Fruit fly (Drosophila melanogaster) whole organism, embryonic: ENCODE measurements around the gene Hrs.

Experiments used
- Abd-B ChIP-seq: fragments of 200-800 bp; sonication (Bioruptor generic); optimal IDR thresholded peaks from 2 replicates; lab custom pipeline; 2018; ENCODE audit warnings: missing biosample characterization, mild to moderate bottlenecking, missing genetic modification characterization, moderate library complexity
- Asciz ChIP-seq: fragments of 200-800 bp; sonication (Bioruptor generic); optimal IDR thresholded peaks from 2 replicates; lab custom pipeline; 2017; ENCODE audit warnings: missing biosample characterization, mild to moderate bottlenecking, missing genetic modification characterization, missing genetic modification reagents
- Atf3 ChIP-seq: fragments of 200-800 bp; sonication (Bioruptor generic); optimal IDR thresholded peaks from 3 replicates; lab custom pipeline; 2016; ENCODE audit warnings: missing biosample characterization, missing genetic modification characterization
- B-H1 ChIP-seq: fragments of 200-800 bp; sonication (Bioruptor generic); IDR thresholded peaks from 3 replicates; pipeline ENCODE4 v1.3.6; 2022; ENCODE audit warnings: missing biosample characterization, missing genetic modification characterization
- Blimp-1 ChIP-seq: fragments of 200-800 bp; sonication (Bioruptor generic); optimal IDR thresholded peaks from 3 replicates; lab custom pipeline; 2018; ENCODE audit warnings: missing biosample characterization, missing genetic modification characterization, mild to moderate bottlenecking, moderate library complexity, missing genetic modification reagents
- CG10209 ChIP-seq: fragments of 200-800 bp; sonication (Bioruptor generic); optimal IDR thresholded peaks from 3 replicates; lab custom pipeline; 2017; ENCODE audit warnings: missing biosample characterization, mild to moderate bottlenecking, missing genetic modification characterization, missing genetic modification reagents
- CG10431 ChIP-seq: fragments of 200-800 bp; sonication (Bioruptor generic); optimal IDR thresholded peaks from 3 replicates; lab custom pipeline; 2018; ENCODE audit warnings: missing biosample characterization, mild to moderate bottlenecking, missing genetic modification characterization
- CG11560 ChIP-seq: fragments of 200-800 bp; sonication (Bioruptor generic); IDR thresholded peaks from 3 replicates; pipeline ENCODE4 v1.3.6; 2022; ENCODE audit warnings: missing biosample characterization, missing genetic modification characterization
- CG12236 ChIP-seq: fragments of 200-800 bp; sonication (Bioruptor generic); optimal IDR thresholded peaks from 2 replicates; lab custom pipeline; 2016; ENCODE audit warnings: missing biosample characterization, missing genetic modification characterization
- CG12659 ChIP-seq: fragments of 200-800 bp; sonication (Bioruptor generic); optimal IDR thresholded peaks from 3 replicates; lab custom pipeline; 2017; ENCODE audit warnings: mild to moderate bottlenecking, missing biosample characterization, missing genetic modification reagents, missing genetic modification characterization
- CG2712 ChIP-seq: fragments of 200-800 bp; optimal IDR thresholded peaks from 3 replicates; lab custom pipeline; 2019; ENCODE audit warnings: missing biosample characterization, mild to moderate bottlenecking, missing genetic modification characterization, moderate library complexity
- CG3065 ChIP-seq: fragments of 200-800 bp; sonication (Bioruptor generic); optimal IDR thresholded peaks from 2 replicates; lab custom pipeline; 2016; ENCODE audit warnings: missing biosample characterization, missing genetic modification characterization
- CG33557 ChIP-seq: fragments of 200-800 bp; sonication (Bioruptor generic); optimal IDR thresholded peaks from 2 replicates; lab custom pipeline; 2019; ENCODE audit warnings: missing biosample characterization, mild to moderate bottlenecking, missing genetic modification characterization, moderate library complexity
- CG34376 ChIP-seq: fragments of 200-800 bp; sonication (Bioruptor generic); optimal IDR thresholded peaks from 2 replicates; lab custom pipeline; 2018; ENCODE audit warnings: missing biosample characterization, mild to moderate bottlenecking, missing genetic modification characterization
- CG3847 ChIP-seq: fragments of 200-800 bp; sonication (Bioruptor generic); IDR thresholded peaks from 2 replicates; pipeline ENCODE4 v1.3.6; 2022; ENCODE audit warnings: missing biosample characterization, missing genetic modification characterization
- CG6689 ChIP-seq: fragments of 200-800 bp; sonication (Bioruptor generic); IDR thresholded peaks from 2 replicates; pipeline ENCODE4 v1.3.6; 2022; ENCODE audit warnings: missing biosample characterization, missing genetic modification characterization
- CG7987 ChIP-seq: fragments of 200-800 bp; sonication (Bioruptor generic); optimal IDR thresholded peaks from 2 replicates; lab custom pipeline; 2018; ENCODE audit warnings: missing biosample characterization, mild to moderate bottlenecking, missing genetic modification characterization, moderate library complexity
- CG9609 ChIP-seq: fragments of 200-800 bp; sonication (Bioruptor generic); optimal IDR thresholded peaks from 3 replicates; lab custom pipeline; 2016; ENCODE audit warnings: missing biosample characterization, missing genetic modification characterization
- Chrac-16 ChIP-seq: fragments of 200-800 bp; sonication (Bioruptor generic); optimal IDR thresholded peaks from 3 replicates; lab custom pipeline; 2016; ENCODE audit warnings: missing biosample characterization, missing genetic modification characterization
- CoRest ChIP-seq: fragments of 200-800 bp; sonication (Bioruptor generic); optimal IDR thresholded peaks from 3 replicates; lab custom pipeline; 2018; ENCODE audit warnings: missing biosample characterization, mild to moderate bottlenecking, missing genetic modification characterization, moderate library complexity
- D ChIP-seq, 2 experiments: fragments of 200-800 bp in 1 of 2; fragments of >200 bp in 1 of 2; sonication (Bioruptor generic) in 1 of 2; optimal IDR thresholded peaks; 2 replicates in 1 of 2; 3 replicates in 1 of 2; lab custom pipeline; 2017; ENCODE audit warnings: mild to moderate bottlenecking in 1 of 2, missing biosample characterization in 1 of 2, missing genetic modification characterization in 1 of 2, missing genetic modification reagents in 1 of 2
- Dip3 ChIP-seq: fragments of 200-800 bp; sonication (Bioruptor generic); optimal IDR thresholded peaks from 3 replicates; lab custom pipeline; 2016; ENCODE audit warnings: missing biosample characterization, missing genetic modification characterization
- E2f2 ChIP-seq: fragments of 200-800 bp; sonication (Bioruptor generic); IDR thresholded peaks from 2 replicates; pipeline ENCODE4 v1.3.6; 2022; ENCODE audit warnings: missing biosample characterization, missing genetic modification characterization
- Fer3 ChIP-seq: fragments of 200-800 bp; sonication (Bioruptor generic); optimal IDR thresholded peaks from 2 replicates; lab custom pipeline; 2018; ENCODE audit warnings: missing biosample characterization, mild to moderate bottlenecking, missing genetic modification characterization, moderate library complexity
- H15 ChIP-seq: fragments of 200-800 bp; sonication (Bioruptor generic); IDR thresholded peaks from 3 replicates; pipeline ENCODE4 v1.3.6; 2022; ENCODE audit warnings: missing biosample characterization, missing genetic modification characterization
- Hmr ChIP-seq: fragments of 200-800 bp; sonication (Bioruptor generic); optimal IDR thresholded peaks from 3 replicates; lab custom pipeline; 2017; ENCODE audit warnings: mild to moderate bottlenecking, missing biosample characterization, missing genetic modification reagents, missing genetic modification characterization
- Hr78 ChIP-seq, 2 experiments: fragments of 200-800 bp in 1 of 2; fragments of >200 bp in 1 of 2; sonication (Bioruptor generic) in 1 of 2; optimal IDR thresholded peaks; 2 replicates each; lab custom pipeline; 2017 to 2019; ENCODE audit warnings: missing biosample characterization in 2 of 2, missing genetic modification characterization in 2 of 2, mild to moderate bottlenecking in 1 of 2, moderate library complexity in 1 of 2
- Rx ChIP-seq: fragments of 200-800 bp; sonication (Bioruptor generic); IDR thresholded peaks from 2 replicates; pipeline ENCODE4 v1.3.6; 2022; ENCODE audit warnings: missing biosample characterization, missing genetic modification characterization
- TFAM ChIP-seq: fragments of 200-800 bp; sonication (Bioruptor generic); optimal IDR thresholded peaks from 2 replicates; lab custom pipeline; 2017; ENCODE audit warnings: missing biosample characterization, missing genetic modification characterization, inconsistent platforms
- YL-1 ChIP-seq: fragments of 200-800 bp; sonication (Bioruptor generic); optimal IDR thresholded peaks from 3 replicates; lab custom pipeline; 2017; ENCODE audit warnings: missing biosample characterization, mild to moderate bottlenecking, missing genetic modification characterization
- amos ChIP-seq: fragments of 200-800 bp; sonication (Bioruptor generic); IDR thresholded peaks from 2 replicates; pipeline ENCODE4 v1.3.6; 2022; ENCODE audit warnings: missing biosample characterization, missing genetic modification characterization; ENCODE audit not compliant: partially characterized antibody
- ci ChIP-seq: fragments of 200-800 bp; sonication (Bioruptor generic); IDR thresholded peaks from 3 replicates; pipeline ENCODE4 v1.3.6; 2022; ENCODE audit warnings: missing biosample characterization, missing genetic modification characterization
- croc ChIP-seq: fragments of 200-800 bp; sonication (Bioruptor generic); conservative IDR thresholded peaks from 3 replicates; pipeline ENCODE4 v1.3.6; 2022; ENCODE audit warnings: missing biosample characterization, missing genetic modification characterization
- dati ChIP-seq: fragments of 200-800 bp; sonication (Bioruptor generic); IDR thresholded peaks from 2 replicates; pipeline ENCODE4 v1.3.6; 2022; ENCODE audit warnings: missing biosample characterization, missing genetic modification characterization
- dysf ChIP-seq: fragments of 200-800 bp; sonication (Bioruptor generic); IDR thresholded peaks from 3 replicates; pipeline ENCODE4 v1.3.6; 2022; ENCODE audit warnings: missing biosample characterization, missing genetic modification characterization
- gt ChIP-seq: fragments of 200-800 bp; sonication (Bioruptor generic); IDR thresholded peaks from 2 replicates; pipeline ENCODE4 v1.3.6; 2022; ENCODE audit warnings: missing biosample characterization, missing genetic modification characterization
- hth ChIP-seq: fragments of >200 bp; optimal IDR thresholded peaks from 2 replicates; lab custom pipeline; 2017; ENCODE audit warnings: inconsistent platforms
- jigr1 ChIP-seq: fragments of 200-800 bp; sonication (Bioruptor generic); IDR thresholded peaks from 3 replicates; pipeline ENCODE4 v1.3.6; 2022; ENCODE audit warnings: missing biosample characterization, missing genetic modification characterization
- jing ChIP-seq: fragments of 200-800 bp; sonication (Bioruptor generic); optimal IDR thresholded peaks from 2 replicates; lab custom pipeline; 2018; ENCODE audit warnings: missing biosample characterization, mild to moderate bottlenecking, missing genetic modification characterization
- lov ChIP-seq, 2 experiments: fragments of 200-800 bp in 1 of 2; fragments of >200 bp in 1 of 2; sonication (Bioruptor generic) in 1 of 2; IDR thresholded peaks in 1 of 2; optimal IDR thresholded peaks in 1 of 2; 2 replicates in 1 of 2; 3 replicates in 1 of 2; pipeline versions ENCODE4 v1.3.6 to Lab custom; 2017 to 2022; ENCODE audit warnings: missing biosample characterization in 1 of 2, missing genetic modification characterization in 1 of 2
- pan ChIP-seq, 4 experiments: fragments of >200 bp in 3 of 4; fragments of 200-800 bp in 1 of 4; sonication (Bioruptor generic) in 1 of 4; optimal IDR thresholded peaks in 3 of 4; IDR thresholded peaks in 1 of 4; 2 replicates each; pipeline versions ENCODE4 v1.3.6 to Lab custom; 2017 to 2022; ENCODE audit warnings: missing biosample characterization in 2 of 4, missing genetic modification characterization in 2 of 4, mixed read lengths in 1 of 4
- pros ChIP-seq: fragments of 200-800 bp; sonication (Bioruptor generic); optimal IDR thresholded peaks from 3 replicates; lab custom pipeline; 2019; ENCODE audit warnings: missing biosample characterization, mild to moderate bottlenecking, missing genetic modification characterization, moderate library complexity
- sqz ChIP-seq: fragments of 200-800 bp; sonication (Bioruptor generic); optimal IDR thresholded peaks from 3 replicates; lab custom pipeline; 2018; ENCODE audit warnings: missing biosample characterization, mild to moderate bottlenecking, missing genetic modification characterization
- stc ChIP-seq: fragments of 200-800 bp; sonication (Bioruptor generic); IDR thresholded peaks from 2 replicates; pipeline ENCODE4 v1.3.6; 2022; ENCODE audit warnings: missing biosample characterization, missing genetic modification characterization
- sug ChIP-seq: fragments of 200-800 bp; optimal IDR thresholded peaks from 2 replicates; lab custom pipeline; 2019; ENCODE audit warnings: missing biosample characterization, mild to moderate bottlenecking, missing genetic modification characterization, moderate library complexity
- tgo ChIP-seq: fragments of 200-800 bp; sonication (Bioruptor generic); IDR thresholded peaks from 3 replicates; pipeline ENCODE4 v1.3.6; 2022; ENCODE audit warnings: missing biosample characterization, missing genetic modification characterization
- unc-4 ChIP-seq: fragments of 200-800 bp; sonication (Bioruptor generic); IDR thresholded peaks from 2 replicates; pipeline ENCODE4 v1.3.6; 2022; ENCODE audit warnings: missing biosample characterization, missing genetic modification characterization; ENCODE audit not compliant: partially characterized antibody
- vvl ChIP-seq: fragments of 200-800 bp; sonication (Bioruptor generic); IDR thresholded peaks from 2 replicates; pipeline ENCODE4 v1.3.6; 2022; ENCODE audit warnings: missing biosample characterization, missing genetic modification characterization
- yki ChIP-seq: fragments of >200 bp; optimal IDR thresholded peaks from 3 replicates; lab custom pipeline; 2018
- zf30C ChIP-seq: fragments of 200-800 bp; sonication (Bioruptor generic); optimal IDR thresholded peaks from 3 replicates; lab custom pipeline; 2018; ENCODE audit warnings: missing biosample characterization, mild to moderate bottlenecking, missing genetic modification characterization

Gene Hrs

DNA sequence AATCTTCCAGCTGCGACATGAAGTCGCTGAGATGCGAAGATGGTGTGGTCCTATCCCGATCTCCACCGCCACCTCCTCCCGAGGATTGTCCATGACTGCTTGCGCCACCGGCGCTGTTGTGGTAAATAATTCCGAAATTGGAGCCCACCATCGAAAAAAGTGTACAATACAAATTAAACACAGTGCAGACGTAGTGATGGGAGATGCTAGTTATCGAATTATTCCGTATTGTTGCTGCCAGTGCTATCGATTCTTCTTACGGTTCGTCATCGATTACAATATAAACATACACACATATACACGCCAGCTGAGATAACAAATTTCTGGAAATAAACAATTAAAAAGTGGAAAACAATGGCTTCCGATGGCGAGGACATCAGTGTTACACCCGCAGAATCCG, 27.8 kb downstream of the Hrs start, which contains the start of the genes Taf10b and Taf10 (continued):
- TF ChIP-seq CG9609 (GFP tag; lab: Kevin White, UChicago), result no peak
- TF ChIP-seq Hr78 (GFP tag; optimal IDR thresholded peaks at IDR 0.05; lab: Kevin White, UChicago), result no peak
- TF ChIP-seq sqz (GFP tag; lab: Kevin White, UChicago), result no peak
- TF ChIP-seq Chrac-16 (GFP tag; lab: Kevin White, UChicago), result no peak
- no peak for TF ChIP-seq jing (GFP tag; lab: Kevin White, UChicago)
- TF ChIP-seq CG3065 (GFP tag; lab: Kevin White, UChicago), result no peak
- TF ChIP-seq CG12659, result peak; percentile 66
- TF ChIP-seq tgo (GFP tag; lab: Robert Waterston, UW), result no peak
- TF ChIP-seq CG7987 (GFP tag; lab: Kevin White, UChicago), result no peak
- no peak for TF ChIP-seq Hmr (GFP tag; lab: Kevin White, UChicago)
- TF ChIP-seq jigr1 (GFP tag; lab: Robert Waterston, UW), result no peak
- TF ChIP-seq croc (GFP tag; lab: Robert Waterston, UW), result no peak
- TF ChIP-seq dati (GFP tag; lab: Robert Waterston, UW), result 0 out of 2 replicates have a peak, but pooled peaks have one; percentile 11
- no peak for TF ChIP-seq hth (lab: Kevin White, UChicago)
- TF ChIP-seq D (optimal IDR thresholded peaks at IDR 0.05; lab: Kevin White, UChicago), result no peak
- no peak for TF ChIP-seq D (GFP tag; optimal IDR thresholded peaks at IDR 0.05; lab: Kevin White, UChicago)
- TF ChIP-seq Asciz (GFP tag; lab: Kevin White, UChicago), result no peak
- peak; percentile 21 for TF ChIP-seq CG2712 (tag; lab: Kevin White, UChicago)
- TF ChIP-seq H15, result no peak
- TF ChIP-seq lov (optimal IDR thresholded peaks at IDR 0.05; lab: Kevin White, UChicago), result no peak
- no peak for TF ChIP-seq lov (GFP tag; IDR thresholded peaks at IDR 0.05; lab: Robert Waterston, UW)
- TF ChIP-seq sug, result peak; percentile 33
- no peak for TF ChIP-seq Abd-B (GFP tag; lab: Kevin White, UChicago)
- TF ChIP-seq yki (lab: Kevin White, UChicago), result no peak
- TF ChIP-seq CG10431 (GFP tag; lab: Kevin White, UChicago), result no peak
- peak; percentile 57 for TF ChIP-seq vvl (GFP tag; lab: Robert Waterston, UW)
- TF ChIP-seq CG10209 (GFP tag; lab: Kevin White, UChicago), result no peak
- peak; percentile 57; the same call in 2 of the 3 replicates for TF ChIP-seq CG11560 (tag; lab: Robert Waterston, UW)
- no peak for TF ChIP-seq Blimp-1 (GFP tag; lab: Kevin White, UChicago)
- TF ChIP-seq zf30C (GFP tag; lab: Kevin White, UChicago), result no peak
- peak; percentile 81 for TF ChIP-seq amos (GFP tag; lab: Robert Waterston, UW)
- no peak for TF ChIP-seq pan (optimal IDR thresholded peaks at IDR 0.05; lab: Kevin White, UChicago)
- no peak for TF ChIP-seq pan (GFP tag; optimal IDR thresholded peaks at IDR 0.05 in 1 of 2, IDR thresholded peaks at IDR 0.05 in 1 of 2)
- TF ChIP-seq Dip3, result no peak
- TF ChIP-seq Fer3 (tag; lab: Kevin White, UChicago), result no peak
- no peak for TF ChIP-seq pros (GFP tag; lab: Kevin White, UChicago)
- peak; percentile 64 for TF ChIP-seq E2f2 (GFP tag; lab: Robert Waterston, UW)
- no peak for TF ChIP-seq CG33557 (GFP tag; lab: Kevin White, UChicago)
- TF ChIP-seq CoRest (tag; lab: Kevin White, UChicago), result no peak
- no peak for TF ChIP-seq TFAM (GFP tag; lab: Kevin White, UChicago)
- TF ChIP-seq unc-4 (GFP tag; lab: Robert Waterston, UW), result peak; percentile 87
- no peak for TF ChIP-seq Atf3 (GFP tag; lab: Kevin White, UChicago)
- peak; percentile 73 for TF ChIP-seq YL-1
- no peak for TF ChIP-seq CG12236
- TF ChIP-seq CG3847 (GFP tag; lab: Robert Waterston, UW), result no peak
- TF ChIP-seq CG6689, result no peak
- peak; percentile 76 for TF ChIP-seq CG34376 (GFP tag; lab: Kevin White, UChicago)
- TF ChIP-seq dysf (GFP tag; lab: Robert Waterston, UW), result no peak
- no peak for TF ChIP-seq stc (GFP tag; lab: Robert Waterston, UW)
- TF ChIP-seq gt, result no peak
- no peak for TF ChIP-seq B-H1 (GFP tag; lab: Robert Waterston, UW)
- TF ChIP-seq ci (GFP tag; lab: Robert Waterston, UW), result no peak
- no peak for TF ChIP-seq Rx
